Fruit fly (Drosophila melanogaster) whole organism, adult: ENCODE results near the gene dati.

Source experiments
- CG12768 ChIP-seq: fragments of 200-800 bp; sonication (Bioruptor generic); optimal IDR thresholded peaks from 2 replicates; lab custom pipeline; 2017; ENCODE audit warnings: missing biosample characterization, missing genetic modification characterization, mild to moderate bottlenecking, moderate library complexity, missing genetic modification reagents
- CG14711 ChIP-seq: fragments of 200-800 bp; sonication (Bioruptor generic); optimal IDR thresholded peaks from 2 replicates; lab custom pipeline; 2018; ENCODE audit warnings: missing biosample characterization, mild to moderate bottlenecking, missing genetic modification characterization, moderate library complexity
- CG33017 ChIP-seq: fragments of 200-800 bp; sonication (Bioruptor generic); optimal IDR thresholded peaks from 2 replicates; lab custom pipeline; 2018; ENCODE audit warnings: missing biosample characterization, mild to moderate bottlenecking, missing genetic modification characterization, moderate library complexity
- CG5204 ChIP-seq: fragments of 200-800 bp; sonication (Bioruptor generic); optimal IDR thresholded peaks from 2 replicates; lab custom pipeline; 2016; ENCODE audit warnings: missing biosample characterization, missing genetic modification characterization
- CG7045 ChIP-seq: fragments of 200-800 bp; sonication (Bioruptor generic); optimal IDR thresholded peaks from 2 replicates; lab custom pipeline; 2017; ENCODE audit warnings: missing biosample characterization, mild to moderate bottlenecking, missing genetic modification characterization
- Clk ChIP-seq: fragments of 200-800 bp; sonication (Bioruptor generic); optimal IDR thresholded peaks from 2 replicates; lab custom pipeline; 2017; ENCODE audit warnings: missing biosample characterization, missing genetic modification characterization
- Crg-1 ChIP-seq: fragments of 200-800 bp; sonication (Bioruptor generic); optimal IDR thresholded peaks from 2 replicates; lab custom pipeline; 2016; ENCODE audit warnings: missing biosample characterization, missing genetic modification characterization
- Mnt ChIP-seq: fragments of 200-800 bp; sonication (Bioruptor generic); optimal IDR thresholded peaks from 2 replicates; lab custom pipeline; 2016; ENCODE audit warnings: missing biosample characterization, mild to moderate bottlenecking, missing genetic modification characterization
- cic ChIP-seq: fragments of 200-800 bp; sonication (Bioruptor generic); optimal IDR thresholded peaks from 2 replicates; lab custom pipeline; 2017; ENCODE audit warnings: missing biosample characterization, mild to moderate bottlenecking, missing genetic modification characterization, moderate library complexity
- toe ChIP-seq: fragments of 200-800 bp; sonication (Bioruptor generic); optimal IDR thresholded peaks from 2 replicates; lab custom pipeline; 2016; ENCODE audit warnings: missing biosample characterization, missing genetic modification characterization

dm6 chr4:405225-405624, 9.8 kb upstream of the dati start:
- TF ChIP-seq Crg-1 (GFP tag; lab: Kevin White, UChicago) (no peak), CG14711 (no peak), cic (GFP tag; lab: Kevin White, UChicago) (no peak), CG12768 (GFP tag; lab: Kevin White, UChicago) (no peak), Mnt (no peak), CG33017 (tag; lab: Kevin White, UChicago) (no peak), Clk (GFP tag; lab: Kevin White, UChicago) (no peak), CG5204 (GFP tag; lab: Kevin White, UChicago) (no peak), toe (GFP tag; lab: Kevin White, UChicago) (no peak), CG7045 (GFP tag; lab: Kevin White, UChicago) (no peak)
